Fruit fly (Drosophila melanogaster): ENCODE results near the gene CG32407.

Gene CG32407

dm6 chr3L:5881310-5882208 lies 40.3 kb upstream of the CG32407 start (continued):
- TF ChIP-seq Pdp1 (GFP tag; optimal IDR thresholded peaks at IDR 0.05) = no peak
- TF ChIP-seq crol (GFP tag; IDR thresholded peaks at IDR 0.05) = no peak
- TF ChIP-seq Ets97D (GFP tag; optimal IDR thresholded peaks at IDR 0.05) = no peak
- 0 out of 2 replicates have a peak, but pooled peaks have one; percentile 4 for TF ChIP-seq wdn (GFP tag; IDR thresholded peaks at IDR 0.05)
- TF ChIP-seq croc (GFP tag; conservative IDR thresholded peaks at IDR 0.05) = no peak; the same call in 2 of the 3 replicates
- TF ChIP-seq ems (GFP tag; optimal IDR thresholded peaks at IDR 0.05) = no peak
- no peak for TF ChIP-seq CG11247 (GFP tag; IDR thresholded peaks at IDR 0.05)
- peak; percentile 30 for TF ChIP-seq sima (GFP tag; optimal IDR thresholded peaks at IDR 0.05)
- TF ChIP-seq Six4 (GFP tag; optimal IDR thresholded peaks at IDR 0.05) = no peak
- peak; percentile 31; the same call in 1 of the 2 replicates for TF ChIP-seq onecut (GFP tag; IDR thresholded peaks at IDR 0.05)
- TF ChIP-seq Myb (GFP tag; optimal IDR thresholded peaks at IDR 0.05) = peak; percentile 7
- no peak for TF ChIP-seq CG16779 (GFP tag; IDR thresholded peaks at IDR 0.05)
- no peak for TF ChIP-seq Mrtf (GFP tag; IDR thresholded peaks at IDR 0.05)
- TF ChIP-seq CG7987 (GFP tag; optimal IDR thresholded peaks at IDR 0.05) = no peak
- TF ChIP-seq CG4282 (GFP tag; optimal IDR thresholded peaks at IDR 0.05) = peak; percentile 23

dm6 chr3L:5882209-5882403 lies 39.7 kb upstream of the CG32407 start, which contains the start of gene CG13287:
Gene CG13287, plus strand, starts transcription at chr3L:5882304.
- no peak for TF ChIP-seq CG8944 (GFP tag; optimal IDR thresholded peaks at IDR 0.05)
- TF ChIP-seq Dip3 (GFP tag; optimal IDR thresholded peaks at IDR 0.05) = no peak
- TF ChIP-seq Ssrp (tag; optimal IDR thresholded peaks at IDR 0.05) = no peak
- TF ChIP-seq chif (GFP tag; optimal IDR thresholded peaks at IDR 0.05) = no peak
- no peak for TF ChIP-seq MTF-1 (GFP tag; optimal IDR thresholded peaks at IDR 0.05; ENCODE audit: borderline replicate concordance)
- TF ChIP-seq Med (GFP tag) = no peak
- TF ChIP-seq nerfin-1 (tag; optimal IDR thresholded peaks at IDR 0.05) = peak; percentile 45
- TF ChIP-seq jing (GFP tag; optimal IDR thresholded peaks at IDR 0.05) = no peak

dm6 chr3L:5884735-5885134 lies 37.1 kb upstream of the CG32407 start:
- TF ChIP-seq gsb-n (tag; optimal IDR thresholded peaks at IDR 0.05) (peak; percentile 94), Hsf (GFP tag; optimal IDR thresholded peaks at IDR 0.05) (no peak), nerfin-1 (tag; optimal IDR thresholded peaks at IDR 0.05) (peak; percentile 51)

- TF ChIP-seq ewg (GFP tag; optimal IDR thresholded peaks at IDR 0.05) (peak; percentile 55), toy (GFP tag; IDR thresholded peaks at IDR 0.05) (no peak), CG6813 (GFP tag; optimal IDR thresholded peaks at IDR 0.05) (no peak), Dref (GFP tag; IDR thresholded peaks at IDR 0.05) (no peak), H15 (GFP tag; IDR thresholded peaks at IDR 0.05) (no peak), CG6654 (GFP tag; optimal IDR thresholded peaks at IDR 0.05) (no peak), seq (GFP tag; IDR thresholded peaks at IDR 0.05) (peak; percentile 24; the same call in 1 of the 2 replicates), Nf-YB (GFP tag; optimal IDR thresholded peaks at IDR 0.05) (peak; percentile 92), crol (GFP tag; IDR thresholded peaks at IDR 0.05) (0 out of 2 replicates have a peak, but pooled peaks have one; percentile 14), B-H1 (GFP tag; IDR thresholded peaks at IDR 0.05) (no peak), Nf-YC (tag; optimal IDR thresholded peaks at IDR 0.05) (peak; percentile 90), run (tag; optimal IDR thresholded peaks at IDR 0.05) (no peak), h (optimal IDR thresholded peaks at IDR 0.05) (no peak), ken (GFP tag; IDR thresholded peaks at IDR 0.05) (no peak)
Observed at dm6 chr3L:5891114-5891513, 30.7 kb upstream of the CG32407 start.

Measured in whole organism, embryonic.